Fruit fly (Drosophila melanogaster) whole organism, prepupa: Measurements from ENCODE around the gene Rev1.

Experiments
- CG15336 ChIP-seq: fragments of 200-800 bp; sonication (Bioruptor generic); IDR thresholded peaks from 2 replicates; pipeline ENCODE4 v1.3.6; 2022; ENCODE audit warnings: missing biosample characterization, missing genetic modification characterization
- CG16779 ChIP-seq: fragments of 200-800 bp; sonication (Bioruptor generic); optimal IDR thresholded peaks from 3 replicates; lab custom pipeline; 2017; ENCODE audit warnings: missing biosample characterization, mild to moderate bottlenecking, missing genetic modification characterization
- Ets96B ChIP-seq: fragments of 200-800 bp; optimal IDR thresholded peaks from 2 replicates; lab custom pipeline; 2019; ENCODE audit warnings: missing biosample characterization, mild to moderate bottlenecking, missing genetic modification characterization, moderate library complexity
- Lpt ChIP-seq: fragments of 200-800 bp; sonication (Bioruptor generic); optimal IDR thresholded peaks from 3 replicates; lab custom pipeline; 2016; ENCODE audit warnings: missing biosample characterization, missing genetic modification characterization
- Smox ChIP-seq: fragments of 200-800 bp; sonication (Bioruptor generic); optimal IDR thresholded peaks from 3 replicates; lab custom pipeline; 2016; ENCODE audit warnings: missing biosample characterization, missing genetic modification characterization
- acj6 ChIP-seq: fragments of 200-800 bp; sonication (Bioruptor generic); optimal IDR thresholded peaks from 3 replicates; lab custom pipeline; 2016; ENCODE audit warnings: missing biosample characterization, missing genetic modification characterization

dm6 chr3L:695510-695909 is 41.3 kb downstream of the Rev1 start:
- TF ChIP-seq CG16779 (no peak), CG15336 (no peak), Ets96B (tag; lab: Kevin White, UChicago) (no peak), Lpt (GFP tag; lab: Kevin White, UChicago) (no peak), Smox (GFP tag; lab: Kevin White, UChicago) (no peak), acj6 (GFP tag; lab: Kevin White, UChicago) (no peak)
